Worm (Caenorhabditis elegans) whole organism, L1 larva: Measurements from ENCODE around the gene vglu-2.

Experiments
- alr-1 ChIP-seq: fragments of 200-800 bp; sonication (Bioruptor generic); optimal IDR thresholded peaks from 2 replicates; lab custom pipeline; 2018; ENCODE audit warnings: borderline replicate concordance, mild to moderate bottlenecking, missing genetic modification characterization, missing compliant biosample characterization
- ama-1 ChIP-seq: fragments of 150-350 bp; optimal IDR thresholded peaks from 2 replicates; lab custom pipeline; 2014
- blmp-1 ChIP-seq: fragments of 150-350 bp; optimal IDR thresholded peaks from 2 replicates; lab custom pipeline; 2014; ENCODE audit warnings: missing biosample characterization, missing genetic modification characterization
- efl-1 ChIP-seq, 4 experiments: fragments of 150-350 bp; optimal IDR thresholded peaks in 3 of 4; peaks in 1 of 4; 1 replicate in 1 of 4; 2 replicates in 3 of 4; lab custom pipeline; 2014; ENCODE audit warnings: missing biosample characterization in 2 of 4, missing genetic modification characterization in 2 of 4, missing genetic modification reagents in 2 of 4
- egl-27 ChIP-seq, 2 experiments: fragments of 150-350 bp in 1 of 2; sonication (generic microtip); optimal IDR thresholded peaks; 3 replicates each; lab custom pipeline; 2017 to 2018; ENCODE audit warnings: missing biosample characterization in 2 of 2, missing genetic modification characterization in 2 of 2, missing genetic modification reagents in 2 of 2
- lin-15B ChIP-seq: fragments of 150-350 bp; sonication (generic microtip); optimal IDR thresholded peaks from 3 replicates; lab custom pipeline; 2014; ENCODE audit warnings: missing biosample characterization, missing genetic modification characterization
- lsy-2 ChIP-seq, 2 experiments: fragments of 150-350 bp; optimal IDR thresholded peaks; 2 replicates each; lab custom pipeline; 2014; ENCODE audit warnings: missing biosample characterization in 2 of 2, missing genetic modification characterization in 2 of 2
- nhr-237 ChIP-seq: fragments of 150-350 bp; optimal IDR thresholded peaks from 2 replicates; lab custom pipeline; 2014; ENCODE audit warnings: missing biosample characterization, missing genetic modification characterization
- nhr-28 ChIP-seq: fragments of 150-350 bp; optimal IDR thresholded peaks from 2 replicates; lab custom pipeline; 2014; ENCODE audit warnings: missing biosample characterization, missing genetic modification characterization
- nhr-47 ChIP-seq: sonication (generic microtip); optimal IDR thresholded peaks from 2 replicates; lab custom pipeline; 2016; ENCODE audit warnings: mild to moderate bottlenecking, missing genetic modification characterization, moderate library complexity, missing compliant biosample characterization
- nhr-77 ChIP-seq: fragments of 150-350 bp; optimal IDR thresholded peaks from 2 replicates; lab custom pipeline; 2014; ENCODE audit warnings: missing biosample characterization, missing genetic modification characterization
- skn-1 ChIP-seq: fragments of 150-350 bp; optimal IDR thresholded peaks from 2 replicates; lab custom pipeline; 2014; ENCODE audit warnings: missing biosample characterization, missing genetic modification characterization
- snpc-4 ChIP-seq: fragments of 150-350 bp; optimal IDR thresholded peaks from 2 replicates; lab custom pipeline; 2014; ENCODE audit warnings: missing biosample characterization, missing genetic modification characterization

ce11 chrIII:10328565-10329541 lies 33.9 kb downstream of the vglu-2 start:
- TF ChIP-seq ama-1 (lab: Kevin White, UChicago) (no peak), nhr-77 (tag; lab: Kevin White, UChicago) (no peak), lin-15B (no peak), egl-27 (tag; optimal IDR thresholded peaks at IDR 0.05; lab: Kevin White, UChicago) (peak in 1 of 2 experiments; percentile 35), lsy-2 (tag; optimal IDR thresholded peaks at IDR 0.05; lab: Kevin White, UChicago) (peak in 1 of 2 experiments; percentile 1), alr-1 (tag; lab: Kevin White, UChicago) (no peak), skn-1 (no peak), blmp-1 (tag; lab: Kevin White, UChicago) (peak; percentile 41), snpc-4 (tag; lab: Kevin White, UChicago) (no peak), nhr-237 (tag; lab: Kevin White, UChicago) (no peak), efl-1 (optimal IDR thresholded peaks at IDR 0.05; lab: Kevin White, UChicago) (peak in 1 of 2 experiments; percentile 15), efl-1 (GFP tag; optimal IDR thresholded peaks at IDR 0.05 in 1 of 2; lab: Kevin White, UChicago) (no peak), nhr-28 (tag; lab: Kevin White, UChicago) (no peak), nhr-47 (tag; lab: Kevin White, UChicago) (no peak)
